Worm (Caenorhabditis elegans) whole organism, L1 larva: ENCODE results near the gene T01B7.5.

Experiments
- C04F5.9 ChIP-seq: sonication (generic microtip); optimal IDR thresholded peaks from 2 replicates; lab custom pipeline; 2016; ENCODE audit warnings: missing genetic modification characterization, missing compliant biosample characterization
- aha-1 ChIP-seq: fragments of 150-350 bp; optimal IDR thresholded peaks from 2 replicates; lab custom pipeline; 2014; ENCODE audit warnings: missing biosample characterization, missing genetic modification characterization
- blmp-1 ChIP-seq: fragments of 150-350 bp; optimal IDR thresholded peaks from 2 replicates; lab custom pipeline; 2014; ENCODE audit warnings: missing biosample characterization, missing genetic modification characterization
- ceh-8 ChIP-seq: fragments of 200-800 bp; sonication (Bioruptor generic); optimal IDR thresholded peaks from 2 replicates; lab custom pipeline; 2018; ENCODE audit warnings: mild to moderate bottlenecking, missing genetic modification characterization, moderate library complexity, missing compliant biosample characterization
- ceh-88 ChIP-seq: fragments of 200-800 bp; sonication (Bioruptor generic); IDR thresholded peaks from 2 replicates; pipeline ENCODE4 v1.3.6; 2022; ENCODE audit warnings: missing genetic modification characterization, missing compliant biosample characterization
- ces-1 ChIP-seq: fragments of 150-350 bp; optimal IDR thresholded peaks from 2 replicates; lab custom pipeline; 2014; ENCODE audit warnings: missing biosample characterization, missing genetic modification reagents, missing genetic modification characterization
- dpl-1 ChIP-seq, 3 experiments: fragments of 150-350 bp in 2 of 3; sonication (generic microtip) in 1 of 3; optimal IDR thresholded peaks; 2 replicates each; lab custom pipeline; 2014 to 2017; ENCODE audit warnings: missing biosample characterization in 3 of 3, missing genetic modification characterization in 3 of 3, missing genetic modification reagents in 3 of 3
- efl-1 ChIP-seq, 4 experiments: fragments of 150-350 bp; optimal IDR thresholded peaks in 3 of 4; peaks in 1 of 4; 1 replicate in 1 of 4; 2 replicates in 3 of 4; lab custom pipeline; 2014; ENCODE audit warnings: missing biosample characterization in 2 of 4, missing genetic modification characterization in 2 of 4, missing genetic modification reagents in 2 of 4
- egl-13 ChIP-seq: sonication (generic microtip); optimal IDR thresholded peaks from 2 replicates; lab custom pipeline; 2016; ENCODE audit warnings: missing genotype, missing genetic modification reagents, missing genetic modification characterization, missing compliant biosample characterization
- egl-27 ChIP-seq, 2 experiments: fragments of 150-350 bp in 1 of 2; sonication (generic microtip); optimal IDR thresholded peaks; 3 replicates each; lab custom pipeline; 2017 to 2018; ENCODE audit warnings: missing biosample characterization in 2 of 2, missing genetic modification characterization in 2 of 2, missing genetic modification reagents in 2 of 2
- elt-2 ChIP-seq: sonication (generic microtip); optimal IDR thresholded peaks from 2 replicates; lab custom pipeline; 2016; ENCODE audit warnings: missing genetic modification characterization, mild to moderate bottlenecking, inconsistent platforms, missing compliant biosample characterization, missing genetic modification reagents
- elt-3 ChIP-seq, 6 experiments: fragments of 150-350 bp in 1 of 6; sonication (generic microtip); optimal IDR thresholded peaks; 2 replicates each; lab custom pipeline; 2017 to 2018; ENCODE audit warnings: missing biosample characterization in 6 of 6, missing genetic modification characterization in 6 of 6, inconsistent platforms in 1 of 6
- fkh-10 ChIP-seq: sonication (generic microtip); optimal IDR thresholded peaks from 2 replicates; lab custom pipeline; 2017; ENCODE audit warnings: missing biosample characterization, missing genetic modification reagents, missing genetic modification characterization
- fkh-8 ChIP-seq: sonication (generic microtip); optimal IDR thresholded peaks from 2 replicates; lab custom pipeline; 2016; ENCODE audit warnings: mild to moderate bottlenecking, missing genetic modification characterization, missing compliant biosample characterization
- grh-1 ChIP-seq: fragments of 200-800 bp; sonication (Bioruptor generic); IDR thresholded peaks from 2 replicates; pipeline ENCODE4 v1.3.6; 2022; ENCODE audit warnings: missing genetic modification reagents, missing genetic modification characterization, missing compliant biosample characterization
- hlh-17 ChIP-seq: fragments of 200-800 bp; sonication (Bioruptor generic); optimal IDR thresholded peaks from 2 replicates; lab custom pipeline; 2018; ENCODE audit warnings: missing genetic modification characterization, mild to moderate bottlenecking, missing compliant biosample characterization, moderate library complexity, borderline replicate concordance
- jun-1 ChIP-seq: fragments of 150-350 bp; optimal IDR thresholded peaks from 2 replicates; lab custom pipeline; 2014; ENCODE audit warnings: missing biosample characterization, missing genetic modification reagents, missing genetic modification characterization
- lin-14 ChIP-seq: fragments of 200-800 bp; sonication (Bioruptor generic); optimal IDR thresholded peaks from 2 replicates; lab custom pipeline; 2018; ENCODE audit warnings: mild to moderate bottlenecking, missing genetic modification characterization, moderate library complexity, missing compliant biosample characterization
- lin-15B ChIP-seq: fragments of 150-350 bp; sonication (generic microtip); optimal IDR thresholded peaks from 3 replicates; lab custom pipeline; 2014; ENCODE audit warnings: missing biosample characterization, missing genetic modification characterization
- lin-35 ChIP-seq, 2 experiments: fragments of 150-350 bp; optimal IDR thresholded peaks; 2 replicates each; lab custom pipeline; 2014; ENCODE audit warnings: missing biosample characterization in 2 of 2, missing genetic modification characterization in 2 of 2, missing genetic modification reagents in 2 of 2
- lir-3 ChIP-seq: sonication (generic microtip); optimal IDR thresholded peaks from 2 replicates; lab custom pipeline; 2016; ENCODE audit warnings: mild to moderate bottlenecking, missing genetic modification characterization, moderate library complexity, missing compliant biosample characterization; ENCODE audit not compliant: poor library complexity
- mef-2 ChIP-seq: fragments of 150-350 bp; optimal IDR thresholded peaks from 2 replicates; lab custom pipeline; 2014; ENCODE audit warnings: missing biosample characterization, missing genetic modification characterization
- mep-1 ChIP-seq: fragments of 150-350 bp; optimal IDR thresholded peaks from 2 replicates; lab custom pipeline; 2014; ENCODE audit warnings: missing biosample characterization, missing genetic modification characterization
- nhr-19 ChIP-seq: fragments of 200-800 bp; sonication (Bioruptor generic); conservative IDR thresholded peaks from 2 replicates; pipeline ENCODE4 v1.3.6; 2022; ENCODE audit warnings: missing genetic modification characterization, missing compliant biosample characterization
- nhr-20 ChIP-seq: sonication (generic microtip); optimal IDR thresholded peaks from 2 replicates; lab custom pipeline; 2016; ENCODE audit warnings: mild to moderate bottlenecking, missing genetic modification characterization, missing compliant biosample characterization
- nhr-28 ChIP-seq: fragments of 150-350 bp; optimal IDR thresholded peaks from 2 replicates; lab custom pipeline; 2014; ENCODE audit warnings: missing biosample characterization, missing genetic modification characterization
- nhr-77 ChIP-seq: fragments of 150-350 bp; optimal IDR thresholded peaks from 2 replicates; lab custom pipeline; 2014; ENCODE audit warnings: missing biosample characterization, missing genetic modification characterization
- nhr-85 ChIP-seq: sonication (generic microtip); peaks from one replicate; lab custom pipeline; 2016; ENCODE audit warnings: missing genetic modification characterization, inconsistent platforms, missing compliant biosample characterization
- rnt-1 ChIP-seq: sonication (generic microtip); optimal IDR thresholded peaks from 2 replicates; lab custom pipeline; 2016; ENCODE audit warnings: mild to moderate bottlenecking, missing genetic modification characterization, moderate library complexity, missing compliant biosample characterization
- sox-4 ChIP-seq: sonication (generic microtip); optimal IDR thresholded peaks from 2 replicates; lab custom pipeline; 2016; ENCODE audit warnings: missing genetic modification characterization, missing compliant biosample characterization
- sptf-1 ChIP-seq: fragments of 150-350 bp; optimal IDR thresholded peaks from 2 replicates; lab custom pipeline; 2014; ENCODE audit warnings: missing biosample characterization, missing genetic modification characterization
- zag-1 ChIP-seq: fragments of 150-350 bp; optimal IDR thresholded peaks from 2 replicates; lab custom pipeline; 2014; ENCODE audit warnings: missing biosample characterization, missing genetic modification characterization

The T01B7.5 gene

DNA sequence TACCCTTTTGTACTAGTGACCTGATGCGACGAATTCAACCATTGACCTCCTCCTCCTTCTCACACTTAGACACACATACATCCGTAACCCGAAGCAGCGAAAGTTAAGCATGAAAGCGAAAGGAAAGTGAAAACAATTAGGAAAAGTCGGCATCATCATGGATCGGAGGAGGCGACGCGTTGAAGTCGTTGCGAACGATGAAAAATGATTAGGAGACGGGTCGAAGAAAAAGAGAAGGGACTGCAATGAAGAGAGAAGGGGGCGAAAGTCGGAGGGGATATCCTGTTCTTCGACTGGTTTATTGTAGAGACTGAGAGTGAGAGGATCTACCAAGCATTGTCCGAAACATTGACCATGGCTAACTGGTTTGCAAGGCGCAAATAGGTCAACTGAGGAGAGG, 34.4 kb downstream of the T01B7.5 start:
- TF ChIP-seq ces-1 (GFP tag; lab: Kevin White, UChicago) = no peak
- TF ChIP-seq jun-1 = peak; percentile 53
- peak; percentile 100 for TF ChIP-seq blmp-1 (tag; lab: Kevin White, UChicago)
- no peak for TF ChIP-seq efl-1 (optimal IDR thresholded peaks at IDR 0.05; lab: Kevin White, UChicago)
- peak in 1 of 2 experiments; percentile 72 for TF ChIP-seq efl-1 (GFP tag; optimal IDR thresholded peaks at IDR 0.05 in 1 of 2; lab: Kevin White, UChicago)
- TF ChIP-seq, all 84 proteins: peak for 3

DNA sequence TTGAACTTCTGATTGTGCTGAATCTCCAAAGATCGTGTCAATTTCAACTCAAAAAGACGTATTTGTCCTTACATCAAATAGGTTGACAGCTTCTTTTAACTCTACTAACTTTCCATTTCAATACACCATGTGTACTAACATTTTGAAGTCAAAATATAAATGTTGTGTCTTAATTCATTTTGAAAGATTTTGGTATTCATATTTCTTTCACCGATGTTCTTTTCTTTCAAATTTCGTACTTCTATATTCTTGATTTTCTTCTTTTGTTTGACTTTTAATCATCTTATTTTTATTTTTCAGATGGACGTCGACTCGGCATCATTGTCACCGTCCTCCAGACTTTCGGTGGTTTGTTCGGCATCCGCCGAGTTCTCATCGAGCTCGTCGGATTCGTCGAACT, 35.1 kb downstream of the T01B7.5 start, which contains the start of gene atf-2:
Gene atf-2 (plus strand): TSS at position 301 of the 400 bp plus-strand sequence.
- TF ChIP-seq ceh-88 (GFP tag; lab: Robert Waterston, UW) (no peak), elt-2 (no peak), rnt-1 (tag; lab: Kevin White, UChicago) (no peak), fkh-8 (tag; lab: Kevin White, UChicago) (no peak), sptf-1 (tag; lab: Kevin White, UChicago) (no peak)
- TF ChIP-seq, all 84 proteins: peak for 0

DNA sequence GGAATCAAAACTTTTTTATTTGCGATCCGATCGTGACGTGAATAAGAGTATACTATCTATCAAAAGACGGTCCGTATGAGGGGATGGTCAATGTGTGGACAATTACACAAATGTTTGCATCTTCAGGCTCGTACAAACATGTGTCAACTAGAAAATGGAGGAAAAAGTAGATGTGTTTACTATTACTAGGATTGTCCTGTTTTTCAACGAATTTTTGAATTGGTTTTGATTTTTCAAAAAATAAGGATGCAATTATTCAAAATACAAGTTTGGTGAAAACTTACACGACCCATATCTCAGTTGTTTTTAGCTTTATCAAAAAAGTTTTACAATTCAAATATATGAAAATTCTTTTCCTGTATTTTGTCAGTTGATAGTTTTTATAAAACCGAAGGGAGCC, 38.6 kb downstream of the T01B7.5 start, which contains the start of gene K08F8.7:
Gene K08F8.7 (minus strand): TSS at position 101 of the 400 bp plus-strand sequence.
- TF ChIP-seq ceh-88 (GFP tag; lab: Robert Waterston, UW) = no peak
- no peak for TF ChIP-seq C04F5.9 (tag; lab: Kevin White, UChicago)
- TF ChIP-seq mep-1 (tag; lab: Kevin White, UChicago) = no peak
- no peak for TF ChIP-seq nhr-28 (tag; lab: Kevin White, UChicago)
- TF ChIP-seq nhr-85 (tag; lab: Kevin White, UChicago) = no peak
- no peak for TF ChIP-seq dpl-1 (GFP tag; optimal IDR thresholded peaks at IDR 0.05; lab: Kevin White, UChicago)
- no peak for TF ChIP-seq nhr-77 (tag; lab: Kevin White, UChicago)
- TF ChIP-seq lin-35 (GFP tag; optimal IDR thresholded peaks at IDR 0.05; lab: Kevin White, UChicago) = no peak

DNA sequence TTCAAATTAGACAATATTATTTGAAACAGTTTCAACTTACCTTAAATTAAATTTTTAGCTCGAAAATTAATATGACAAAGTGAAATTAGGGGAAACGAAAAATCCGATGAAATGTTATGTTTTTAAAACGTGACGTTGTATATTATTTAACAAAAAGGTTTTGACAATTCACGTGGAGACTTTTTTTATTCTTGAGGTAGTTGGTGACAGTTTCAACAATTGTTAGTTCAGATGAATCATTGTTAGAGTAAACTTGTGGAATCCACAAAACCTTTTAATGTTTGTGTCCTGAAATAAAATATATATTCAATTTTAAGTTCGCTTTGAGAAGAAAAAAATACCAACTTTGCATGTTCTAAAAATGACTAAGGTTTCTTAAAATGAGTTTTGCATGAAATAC, 42.9 kb downstream of the T01B7.5 start, which contains the start of gene fut-1:
Gene fut-1 (minus strand): TSS at position 101 of the 400 bp plus-strand sequence.
- TF ChIP-seq zag-1 (tag; lab: Kevin White, UChicago) (no peak), elt-3 (tag; optimal IDR thresholded peaks at IDR 0.05; lab: Kevin White, UChicago) (no peak), egl-13 (tag; lab: Kevin White, UChicago) (no peak), grh-1 (no peak), aha-1 (no peak), lin-14 (GFP tag; lab: Kevin White, UChicago) (no peak), egl-27 (tag; optimal IDR thresholded peaks at IDR 0.05; lab: Kevin White, UChicago) (no peak), fkh-10 (GFP tag; lab: Kevin White, UChicago) (no peak), lir-3 (tag; lab: Kevin White, UChicago) (no peak), lin-15B (tag; lab: Kevin White, UChicago) (no peak), jun-1 (no peak)

DNA sequence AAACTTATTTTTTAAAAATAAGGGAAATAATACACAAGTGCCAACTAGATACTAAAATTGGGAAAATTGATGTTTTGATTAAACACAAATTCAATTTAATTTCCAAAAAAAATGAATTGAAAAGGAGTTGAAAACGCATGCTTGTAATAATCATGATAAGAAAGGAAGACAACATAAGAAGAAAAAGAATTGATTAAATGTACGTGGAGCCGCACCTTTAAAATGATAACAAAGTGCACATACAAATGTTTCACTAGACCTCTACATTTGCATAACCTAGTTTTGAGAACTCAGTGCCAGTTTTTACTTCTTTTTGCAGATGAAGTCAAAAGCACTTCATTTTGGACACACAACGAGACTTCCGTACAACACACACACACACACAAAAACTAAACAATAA, 45.1 kb downstream of the T01B7.5 start:
- TF ChIP-seq sox-4 (tag; lab: Kevin White, UChicago) (no peak), elt-2 (peak; percentile 9)

DNA sequence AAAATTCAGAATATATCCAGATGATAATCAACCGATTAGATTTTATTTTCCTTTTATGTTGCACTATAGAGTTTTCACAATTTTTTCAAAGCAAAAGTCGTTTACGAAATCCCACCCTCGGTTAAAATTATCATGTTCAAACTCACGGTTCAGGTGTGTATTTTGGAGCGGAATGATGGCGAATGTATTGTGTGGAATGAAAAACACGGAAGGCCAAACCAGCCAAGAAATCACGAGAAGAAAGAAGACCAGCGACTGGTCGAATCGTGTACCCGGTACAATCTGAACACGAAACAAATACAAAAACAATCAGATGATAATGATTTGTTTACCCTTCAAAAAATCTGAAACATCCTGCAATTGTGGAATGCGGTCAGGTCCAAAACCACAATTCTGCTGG, 46.7 kb downstream of the T01B7.5 start:
- TF ChIP-seq efl-1 (optimal IDR thresholded peaks at IDR 0.05; lab: Kevin White, UChicago) = no peak
- TF ChIP-seq efl-1 (GFP tag; optimal IDR thresholded peaks at IDR 0.05 in 1 of 2; lab: Kevin White, UChicago) = peak in 1 of 2 experiments; percentile 44
- no peak for TF ChIP-seq ceh-8
- TF ChIP-seq, all 84 proteins: peak for 1

DNA sequence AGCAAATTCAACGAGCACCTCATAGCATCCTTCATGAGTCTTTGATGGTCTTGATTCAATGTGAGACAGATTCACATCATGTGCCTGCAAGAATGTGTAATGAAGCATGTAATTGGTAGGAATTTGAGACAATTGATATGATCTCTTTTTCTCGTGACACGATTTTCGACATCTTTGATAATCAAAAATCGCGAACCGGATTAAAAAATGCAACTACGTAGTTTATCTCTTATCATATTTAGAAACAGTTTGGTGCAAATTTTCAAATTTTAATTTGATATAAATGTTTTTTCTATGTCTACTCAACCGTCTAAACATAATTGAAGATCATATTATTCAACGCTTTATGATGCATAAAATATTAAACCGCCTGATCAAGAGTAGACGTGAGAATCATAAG, 47.7 kb downstream of the T01B7.5 start:
- TF ChIP-seq mef-2 (tag; lab: Kevin White, UChicago) = no peak
- TF ChIP-seq blmp-1 (tag; lab: Kevin White, UChicago) = peak; percentile 3
- no peak for TF ChIP-seq hlh-17
- TF ChIP-seq lin-14 (GFP tag; lab: Kevin White, UChicago) = peak; percentile 30
- peak in 2 of 6 experiments; percentile 13 to 55 for TF ChIP-seq elt-3 (tag; optimal IDR thresholded peaks at IDR 0.05; lab: Kevin White, UChicago)
- 0 out of 2 replicates have a peak, but pooled peaks have one; percentile 9 for TF ChIP-seq nhr-19 (GFP tag; lab: Robert Waterston, UW)
- peak; percentile 80 for TF ChIP-seq nhr-85 (tag; lab: Kevin White, UChicago)
- peak; percentile 17 for TF ChIP-seq nhr-20 (tag; lab: Kevin White, UChicago)
- TF ChIP-seq, all 84 proteins: peak for 6
